Worm (Caenorhabditis elegans): ENCODE data around the gene coh-4.

DNA sequence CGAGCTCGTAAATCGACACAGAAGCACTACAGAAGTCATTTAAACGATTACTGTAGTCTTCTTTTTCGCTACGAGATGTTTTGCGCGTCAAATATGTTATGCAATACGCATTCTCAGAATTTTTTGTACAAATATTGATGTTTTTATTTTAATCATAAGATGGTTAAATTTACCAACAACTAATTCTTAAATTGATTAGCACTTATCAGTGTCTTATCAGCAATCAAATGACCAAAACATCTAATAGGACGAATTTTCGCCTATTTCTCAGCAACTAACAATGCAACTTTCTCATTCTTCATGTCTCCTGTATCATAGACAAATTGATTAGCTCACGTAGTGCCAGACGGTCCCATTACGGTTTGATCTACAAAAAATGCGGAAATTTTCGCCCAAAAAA, 10.4 kb upstream of the coh-4 start:
- no peak for TF ChIP-seq T26A8.4 (GFP tag; IDR thresholded peaks at IDR 0.05)
- TF ChIP-seq nhr-11 (tag; optimal IDR thresholded peaks at IDR 0.05) = no peak
- no peak for TF ChIP-seq unc-39 (tag; optimal IDR thresholded peaks at IDR 0.05)
- no peak for TF ChIP-seq lin-13 (GFP tag; optimal IDR thresholded peaks at IDR 0.05)
- no peak for TF ChIP-seq unc-62 (GFP tag; optimal IDR thresholded peaks at IDR 0.05 in 1 of 2)
- TF ChIP-seq unc-62 (tag; optimal IDR thresholded peaks at IDR 0.05) = no peak
- TF ChIP-seq F10B5.3 (tag; optimal IDR thresholded peaks at IDR 0.05) = no peak
- TF ChIP-seq nhr-77 (tag; optimal IDR thresholded peaks at IDR 0.05) = no peak
- TF ChIP-seq snpc-4 (tag; optimal IDR thresholded peaks at IDR 0.05) = no peak
- TF ChIP-seq fkh-10 (GFP tag; optimal IDR thresholded peaks at IDR 0.05) = no peak
- no peak for TF ChIP-seq ceh-82 (tag; optimal IDR thresholded peaks at IDR 0.05)
- TF ChIP-seq pqm-1 (tag; optimal IDR thresholded peaks at IDR 0.05) = no peak
- TF ChIP-seq ceh-62 (tag; optimal IDR thresholded peaks at IDR 0.05) = no peak
- TF ChIP-seq Y105C5A.15 (GFP tag; IDR thresholded peaks at IDR 0.05) = no peak

Data from whole organism, L4 larva.